Fruit fly (Drosophila melanogaster) whole organism: Measurements from ENCODE around the gene wake.

Experiments used
- Dll ChIP-seq: fragments of >200 bp; optimal IDR thresholded peaks from 2 replicates; lab custom pipeline; 2017
- psq ChIP-seq: fragments of >200 bp; optimal IDR thresholded peaks from 2 replicates; lab custom pipeline; 2017
- usp ChIP-seq: fragments of >200 bp; optimal IDR thresholded peaks from 2 replicates; lab custom pipeline; 2017; ENCODE audit warnings: missing biosample characterization, missing genetic modification characterization, mixed read lengths

DNA sequence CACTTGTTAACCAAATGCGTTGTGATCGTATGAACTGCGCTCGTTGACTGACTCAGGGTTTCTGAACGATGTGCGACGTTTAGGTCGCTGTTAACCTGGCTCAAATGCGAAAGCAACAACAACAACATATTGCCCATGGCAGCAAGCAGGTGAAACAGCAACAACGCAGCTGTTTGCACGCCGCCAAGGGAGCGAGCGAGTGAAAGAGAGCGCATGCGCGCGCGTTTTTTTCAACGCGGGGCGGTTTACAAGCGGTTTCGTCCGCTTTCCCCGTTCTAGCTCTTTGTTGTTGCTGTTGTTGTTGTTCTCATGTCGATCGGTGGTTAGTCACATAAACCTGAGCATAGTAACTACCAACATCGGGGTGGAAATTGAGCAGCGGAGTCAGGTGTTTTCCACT is 6.6 kb upstream of the wake start:
- TF ChIP-seq usp (GFP tag; lab: Kevin White, UChicago) (no peak), Dll (lab: Kevin White, UChicago) (no peak), psq (no peak)
